Fruit fly (Drosophila melanogaster): ENCODE data around the gene Rcd-1.
A peak's percentile ranks its signal among the peaks of the same experiment; 100 is the strongest.

Rcd-1 gene

dm6 chrX:19638328-19638940 lies at the start of gene Rcd-1:
TSS of gene Rcd-1 (plus strand) at chrX:19638767.
- TF ChIP-seq CG2116 (GFP tag; optimal IDR thresholded peaks at IDR 0.05) (peak; percentile 20), zen (tag; optimal IDR thresholded peaks at IDR 0.05) (no peak), CG3163 (GFP tag; optimal IDR thresholded peaks at IDR 0.05) (no peak), phol (tag; optimal IDR thresholded peaks at IDR 0.05) (peak; percentile 16), gce (GFP tag; IDR thresholded peaks at IDR 0.05) (no peak), kay (GFP tag; optimal IDR thresholded peaks at IDR 0.05) (no peak), CG18476 (GFP tag; optimal IDR thresholded peaks at IDR 0.05) (no peak), CG14965 (GFP tag; optimal IDR thresholded peaks at IDR 0.05; ENCODE audit: borderline replicate concordance) (no peak), HLHmδ (GFP tag; optimal IDR thresholded peaks at IDR 0.05) (peak; percentile 34), zf30C (GFP tag; optimal IDR thresholded peaks at IDR 0.05) (no peak), gfzf (GFP tag; optimal IDR thresholded peaks at IDR 0.05) (peak; percentile 97), CG6175 (GFP tag; IDR thresholded peaks at IDR 0.05) (no peak), CG12769 (tag; optimal IDR thresholded peaks at IDR 0.05) (no peak), CG32772 (GFP tag; IDR thresholded peaks at IDR 0.05) (0 out of 2 replicates have a peak, but pooled peaks have one; percentile 18), sens (GFP tag) (peak; percentile 66), CG1024 (GFP tag; IDR thresholded peaks at IDR 0.05) (no peak), CG9797 (GFP tag; optimal IDR thresholded peaks at IDR 0.05) (peak; percentile 91), Kr (GFP tag; optimal IDR thresholded peaks at IDR 0.05) (no peak), CG11085 (GFP tag; IDR thresholded peaks at IDR 0.05) (no peak), CG10654 (GFP tag; optimal IDR thresholded peaks at IDR 0.05) (no peak), Meics (GFP tag; optimal IDR thresholded peaks at IDR 0.05) (no peak), MTF-1 (GFP tag; optimal IDR thresholded peaks at IDR 0.05; ENCODE audit: borderline replicate concordance) (no peak), CG10979 (tag; optimal IDR thresholded peaks at IDR 0.05) (no peak), usp (GFP tag; optimal IDR thresholded peaks at IDR 0.05) (no peak), emc (GFP tag; optimal IDR thresholded peaks at IDR 0.05) (no peak), Dp (GFP tag; optimal IDR thresholded peaks at IDR 0.05) (peak; percentile 51), insv (GFP tag; optimal IDR thresholded peaks at IDR 0.05) (no peak), gem (tag; optimal IDR thresholded peaks at IDR 0.05) (no peak), Lpt (GFP tag; optimal IDR thresholded peaks at IDR 0.05) (no peak), gsb (GFP tag; IDR thresholded peaks at IDR 0.05) (no peak), CG33557 (GFP tag; optimal IDR thresholded peaks at IDR 0.05) (peak; percentile 22), bigmax (GFP tag; optimal IDR thresholded peaks at IDR 0.05) (peak; percentile 38), Sox100B (GFP tag; optimal IDR thresholded peaks at IDR 0.05) (no peak), Sry-δ (GFP tag; optimal IDR thresholded peaks at IDR 0.05) (peak; percentile 50), CG6272 (GFP tag; IDR thresholded peaks at IDR 0.05) (no peak), Dbx (GFP tag; IDR thresholded peaks at IDR 0.05) (peak; percentile 7; the same call in 1 of the 3 replicates), sd (tag; optimal IDR thresholded peaks at IDR 0.05) (peak; percentile 18), HLH3B (GFP tag; IDR thresholded peaks at IDR 0.05) (no peak), Rx (GFP tag; IDR thresholded peaks at IDR 0.05) (no peak), CG11560 (tag; IDR thresholded peaks at IDR 0.05) (no peak), dysf (GFP tag; IDR thresholded peaks at IDR 0.05) (no peak), CG13424 (tag; optimal IDR thresholded peaks at IDR 0.05) (no peak), Dad (GFP tag; optimal IDR thresholded peaks at IDR 0.05) (no peak), D19A (tag; optimal IDR thresholded peaks at IDR 0.05) (no peak), Fer2 (tag; optimal IDR thresholded peaks at IDR 0.05) (no peak), CG15514 (GFP tag; optimal IDR thresholded peaks at IDR 0.05) (peak; percentile 36), Sin3A (optimal IDR thresholded peaks at IDR 0.05) (peak; percentile 87), Oli (tag; optimal IDR thresholded peaks at IDR 0.05) (no peak), E2f1 (GFP tag; IDR thresholded peaks at IDR 0.05) (no peak), Atf-2 (GFP tag; optimal IDR thresholded peaks at IDR 0.05) (no peak), btn (GFP tag; optimal IDR thresholded peaks at IDR 0.05) (no peak)

Data from whole organism, embryonic.